Fruit fly (Drosophila melanogaster): Measurements from ENCODE around the gene GC1.

The GC1 gene

DNA sequence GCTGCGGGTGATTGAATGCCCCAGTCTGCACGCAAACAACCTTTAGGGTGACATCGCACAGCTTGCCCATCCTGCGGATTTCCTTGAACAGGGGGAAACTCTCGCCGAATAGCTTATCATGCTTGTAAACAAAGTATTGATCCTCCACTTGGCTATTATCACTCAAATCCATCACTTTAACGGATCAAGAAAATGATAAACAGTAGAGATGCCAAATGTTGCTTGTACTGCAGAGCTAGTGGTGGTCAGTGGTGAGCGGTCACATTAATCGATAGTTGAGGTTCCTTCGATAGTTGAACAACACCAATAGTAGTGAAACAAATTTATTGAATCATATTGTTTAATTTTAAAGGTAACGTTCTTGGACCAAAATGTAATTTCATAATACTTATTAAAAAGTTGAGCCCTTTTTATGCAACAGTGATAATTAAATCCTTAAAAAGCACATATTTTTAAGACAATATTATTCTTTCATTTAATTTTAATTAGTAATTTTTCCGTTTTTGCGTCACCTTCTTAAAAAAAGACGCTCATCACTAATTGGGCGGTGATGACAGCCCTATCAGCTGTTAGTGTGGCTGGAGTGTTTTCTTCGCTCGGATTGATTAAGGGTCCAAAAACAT, 42.8 kb downstream of the GC1 start, which contains the start of the genes KLHL18 and GCC185 (continued):
- TF ChIP-seq slou (GFP tag; optimal IDR thresholded peaks at IDR 0.05) (peak; percentile 65), CG11504 (tag; optimal IDR thresholded peaks at IDR 0.05) (peak; percentile 88), NFAT (GFP tag; IDR thresholded peaks at IDR 0.05) (0 out of 2 replicates have a peak, but pooled peaks have one; percentile 37), al (GFP tag; IDR thresholded peaks at IDR 0.05) (peak; percentile 83), CrebB (tag; optimal IDR thresholded peaks at IDR 0.05) (no peak), CG10147 (GFP tag; optimal IDR thresholded peaks at IDR 0.05) (peak; percentile 77), MESR4 (GFP tag; optimal IDR thresholded peaks at IDR 0.05) (peak; percentile 53), CG32532 (GFP tag; IDR thresholded peaks at IDR 0.05) (peak; percentile 71), CG6689 (GFP tag; IDR thresholded peaks at IDR 0.05) (peak; percentile 100), ro (GFP tag; IDR thresholded peaks at IDR 0.05) (peak; percentile 56), CG10366 (GFP tag; IDR thresholded peaks at IDR 0.05) (peak; percentile 52; the same call in 1 of the 2 replicates), CG2678 (tag; optimal IDR thresholded peaks at IDR 0.05) (no peak), CG2120 (GFP tag; optimal IDR thresholded peaks at IDR 0.05) (peak; percentile 87), CG6765 (GFP tag; optimal IDR thresholded peaks at IDR 0.05) (no peak), CG33213 (GFP tag; optimal IDR thresholded peaks at IDR 0.05) (peak; percentile 23), CG2202 (tag; optimal IDR thresholded peaks at IDR 0.05) (no peak), CG14860 (GFP tag; IDR thresholded peaks at IDR 0.05; ENCODE audit: partially characterized antibody) (peak; percentile 84), dysf (GFP tag; IDR thresholded peaks at IDR 0.05) (peak; percentile 84), ems (GFP tag; optimal IDR thresholded peaks at IDR 0.05) (peak; percentile 52), HLH54F (GFP tag; optimal IDR thresholded peaks at IDR 0.05) (peak; percentile 79), gt (GFP tag; IDR thresholded peaks at IDR 0.05) (no peak), sug (tag; optimal IDR thresholded peaks at IDR 0.05) (no peak), trem (tag; optimal IDR thresholded peaks at IDR 0.05) (peak; percentile 83), pros (GFP tag; optimal IDR thresholded peaks at IDR 0.05) (no peak), cato (GFP tag; optimal IDR thresholded peaks at IDR 0.05; ENCODE audit: borderline replicate concordance) (peak; percentile 71), Ets97D (GFP tag; optimal IDR thresholded peaks at IDR 0.05) (peak; percentile 34), CG10321 (GFP tag; IDR thresholded peaks at IDR 0.05) (no peak), CG11093 (GFP tag; IDR thresholded peaks at IDR 0.05) (peak; percentile 66; the same call in 2 of the 3 replicates), CG11560 (tag; IDR thresholded peaks at IDR 0.05) (peak; percentile 49; the same call in 1 of the 3 replicates), chn (GFP tag; optimal IDR thresholded peaks at IDR 0.05) (peak; percentile 58), CG15269 (tag; optimal IDR thresholded peaks at IDR 0.05) (no peak), CG32767 (GFP tag; IDR thresholded peaks at IDR 0.05) (no peak), Vsx1 (GFP tag; optimal IDR thresholded peaks at IDR 0.05) (no peak), nmo (GFP tag; optimal IDR thresholded peaks at IDR 0.05) (peak; percentile 91), unpg (GFP tag; optimal IDR thresholded peaks at IDR 0.05) (no peak), sima (GFP tag; optimal IDR thresholded peaks at IDR 0.05) (no peak), CG43689 (GFP tag; IDR thresholded peaks at IDR 0.05) (no peak), gcm2 (GFP tag; optimal IDR thresholded peaks at IDR 0.05) (no peak), CG12744 (GFP tag; optimal IDR thresholded peaks at IDR 0.05) (peak; percentile 52), dan (GFP tag; IDR thresholded peaks at IDR 0.05) (peak; percentile 41; the same call in 1 of the 2 replicates), H15 (GFP tag; IDR thresholded peaks at IDR 0.05) (peak; percentile 55; the same call in 1 of the 3 replicates), Hmx (GFP tag; optimal IDR thresholded peaks at IDR 0.05) (peak; percentile 75), CG11456 (GFP tag; IDR thresholded peaks at IDR 0.05) (0 out of 3 replicates have a peak, but pooled peaks have one; percentile 66), CG4360 (GFP tag; IDR thresholded peaks at IDR 0.05) (no peak), crp (GFP tag; optimal IDR thresholded peaks at IDR 0.05) (peak; percentile 97 to 98), bbx (GFP tag; IDR thresholded peaks at IDR 0.05; ENCODE audit: partially characterized antibody) (peak; percentile 62), E2f2 (GFP tag; IDR thresholded peaks at IDR 0.05) (no peak; the same call in 1 of the 2 replicates), pum (GFP tag; optimal IDR thresholded peaks at IDR 0.05) (peak; percentile 70), CG12071 (GFP tag; optimal IDR thresholded peaks at IDR 0.05) (no peak), CG9437 (GFP tag; optimal IDR thresholded peaks at IDR 0.05) (peak; percentile 23)
